Fruit fly (Drosophila melanogaster): ENCODE measurements around the gene Lectin-galC1.

Lectin-galC1 gene

dm6 chr2L:19423467-19424122 is 6.3 kb downstream of the Lectin-galC1 start, which contains the start of the genes Alp12 and CG13085 (continued):
- TF ChIP-seq CG3065 (GFP tag; optimal IDR thresholded peaks at IDR 0.05) (peak; percentile 91), her (GFP tag; optimal IDR thresholded peaks at IDR 0.05) (peak; percentile 87), CG2116 (GFP tag; optimal IDR thresholded peaks at IDR 0.05) (peak; percentile 88), cas (GFP tag; IDR thresholded peaks at IDR 0.05) (peak; percentile 82), gcm2 (GFP tag; optimal IDR thresholded peaks at IDR 0.05) (peak; percentile 88), sima (GFP tag; optimal IDR thresholded peaks at IDR 0.05) (peak; percentile 81), zen (tag; optimal IDR thresholded peaks at IDR 0.05) (peak; percentile 92), Sry-δ (GFP tag; optimal IDR thresholded peaks at IDR 0.05) (peak; percentile 58), CG31365 (tag; optimal IDR thresholded peaks at IDR 0.05) (peak; percentile 84), nerfin-1 (tag; optimal IDR thresholded peaks at IDR 0.05) (peak; percentile 98), sna (GFP tag; IDR thresholded peaks at IDR 0.05; ENCODE audit: partially characterized antibody) (no peak), GATAe (GFP tag; conservative IDR thresholded peaks at IDR 0.05) (peak; percentile 86), CG9727 (GFP tag; optimal IDR thresholded peaks at IDR 0.05) (peak; percentile 98), CG9797 (GFP tag; optimal IDR thresholded peaks at IDR 0.05) (peak; percentile 47), Dfd (GFP tag; optimal IDR thresholded peaks at IDR 0.05) (no peak), tna (GFP tag; IDR thresholded peaks at IDR 0.05; ENCODE audit: partially characterized antibody) (peak; percentile 15; the same call in 1 of the 2 replicates), CG10366 (GFP tag; IDR thresholded peaks at IDR 0.05) (peak; percentile 94), CG15696 (tag; optimal IDR thresholded peaks at IDR 0.05) (peak; percentile 86), CG34376 (GFP tag; optimal IDR thresholded peaks at IDR 0.05) (peak; percentile 99), nerfin-2 (GFP tag; IDR thresholded peaks at IDR 0.05; ENCODE audit: partially characterized antibody) (no peak), CG18262 (tag; optimal IDR thresholded peaks at IDR 0.05) (peak; percentile 99), CG13624 (GFP tag; optimal IDR thresholded peaks at IDR 0.05) (peak; percentile 96), zen2 (GFP tag; IDR thresholded peaks at IDR 0.05; ENCODE audit: partially characterized antibody) (no peak), pho (GFP tag; optimal IDR thresholded peaks at IDR 0.05) (peak; percentile 95), Blimp-1 (GFP tag; optimal IDR thresholded peaks at IDR 0.05) (peak; percentile 96), CG15073 (GFP tag; optimal IDR thresholded peaks at IDR 0.05) (peak; percentile 79), CG17359 (tag; optimal IDR thresholded peaks at IDR 0.05) (peak; percentile 98), bbx (GFP tag; IDR thresholded peaks at IDR 0.05; ENCODE audit: partially characterized antibody) (no peak), CG43689 (GFP tag; IDR thresholded peaks at IDR 0.05) (peak; percentile 89), schlank (tag; optimal IDR thresholded peaks at IDR 0.05) (peak; percentile 93), Camta (GFP tag; optimal IDR thresholded peaks at IDR 0.05) (peak; percentile 96), CG11093 (GFP tag; IDR thresholded peaks at IDR 0.05) (peak; percentile 95), ind (GFP tag; optimal IDR thresholded peaks at IDR 0.05) (peak; percentile 96), CG2678 (tag; optimal IDR thresholded peaks at IDR 0.05) (peak; percentile 99), so (GFP tag; IDR thresholded peaks at IDR 0.05) (peak; percentile 98), CG1832 (GFP tag; optimal IDR thresholded peaks at IDR 0.05) (no peak), CG10543 (GFP tag; optimal IDR thresholded peaks at IDR 0.05) (peak; percentile 100), CG4424 (GFP tag; optimal IDR thresholded peaks at IDR 0.05) (peak; percentile 98), Optix (GFP tag; IDR thresholded peaks at IDR 0.05) (peak; percentile 73; the same call in 2 of the 3 replicates), CG6854 (GFP tag; optimal IDR thresholded peaks at IDR 0.05) (peak; percentile 98), NC2β (GFP tag; optimal IDR thresholded peaks at IDR 0.05) (peak; percentile 91), CG13123 (GFP tag; optimal IDR thresholded peaks at IDR 0.05) (peak; percentile 90), CG17328 (GFP tag; IDR thresholded peaks at IDR 0.05) (peak; percentile 93), CG18764 (GFP tag; optimal IDR thresholded peaks at IDR 0.05) (peak; percentile 95), CG12104 (GFP tag; optimal IDR thresholded peaks at IDR 0.05) (peak; percentile 97), ro (GFP tag; IDR thresholded peaks at IDR 0.05) (peak; percentile 93), Dad (GFP tag; optimal IDR thresholded peaks at IDR 0.05) (peak; percentile 86), h (optimal IDR thresholded peaks at IDR 0.05) (no peak), CG4617 (GFP tag; optimal IDR thresholded peaks at IDR 0.05; ENCODE audit: borderline replicate concordance) (peak; percentile 85), Bteb2 (GFP tag; optimal IDR thresholded peaks at IDR 0.05) (peak; percentile 96)

All from whole organism, embryonic.